Fruit fly (Drosophila melanogaster) whole organism, embryonic: ENCODE data around the gene CG15418.

Experiments
- Atf-2 ChIP-seq: fragments of 200-800 bp; sonication (Bioruptor generic); optimal IDR thresholded peaks from 2 replicates; lab custom pipeline; 2016; ENCODE audit warnings: missing biosample characterization, missing genetic modification characterization
- BEAF-32 ChIP-seq: fragments of 200-800 bp; sonication (Bioruptor generic); optimal IDR thresholded peaks from 3 replicates; lab custom pipeline; 2017; ENCODE audit warnings: missing biosample characterization, missing genetic modification characterization, mild to moderate bottlenecking, moderate library complexity, missing genetic modification reagents
- Bteb2 ChIP-seq: fragments of 200-800 bp; sonication (Bioruptor generic); optimal IDR thresholded peaks from 2 replicates; lab custom pipeline; 2016; ENCODE audit warnings: missing biosample characterization, missing genetic modification characterization
- CG11398 ChIP-seq: fragments of 200-800 bp; sonication (Bioruptor generic); optimal IDR thresholded peaks from 2 replicates; lab custom pipeline; 2016; ENCODE audit warnings: missing biosample characterization, missing genetic modification characterization
- CG11456 ChIP-seq: fragments of 200-800 bp; sonication (Bioruptor generic); IDR thresholded peaks from 3 replicates; pipeline ENCODE4 v1.3.6; 2022; ENCODE audit warnings: missing biosample characterization, missing genetic modification characterization
- CG12071 ChIP-seq: fragments of 200-800 bp; sonication (Bioruptor generic); optimal IDR thresholded peaks from 3 replicates; lab custom pipeline; 2018; ENCODE audit warnings: missing biosample characterization, mild to moderate bottlenecking, missing genetic modification characterization
- CG15073 ChIP-seq: fragments of 200-800 bp; sonication (Bioruptor generic); optimal IDR thresholded peaks from 2 replicates; lab custom pipeline; 2016; ENCODE audit warnings: missing biosample characterization, missing genetic modification characterization
- CG15479 ChIP-seq: fragments of 200-800 bp; sonication (Bioruptor generic); optimal IDR thresholded peaks from 3 replicates; lab custom pipeline; 2019; ENCODE audit warnings: missing biosample characterization, mild to moderate bottlenecking, missing genetic modification characterization, moderate library complexity
- CG1647 ChIP-seq: fragments of 200-800 bp; sonication (Bioruptor generic); optimal IDR thresholded peaks from 3 replicates; lab custom pipeline; 2016; ENCODE audit warnings: missing biosample characterization, missing genetic modification characterization
- CG17612 ChIP-seq: fragments of 200-800 bp; sonication (Bioruptor generic); IDR thresholded peaks from 2 replicates; pipeline ENCODE4 v1.3.6; 2022; ENCODE audit warnings: missing biosample characterization, missing genetic modification characterization
- CG17829 ChIP-seq: fragments of 200-800 bp; optimal IDR thresholded peaks from 2 replicates; lab custom pipeline; 2019; ENCODE audit warnings: missing biosample characterization, mild to moderate bottlenecking, missing genetic modification characterization, moderate library complexity
- CG1792 ChIP-seq: fragments of 200-800 bp; sonication (Bioruptor generic); optimal IDR thresholded peaks from 2 replicates; lab custom pipeline; 2016; ENCODE audit warnings: missing biosample characterization, missing genetic modification characterization
- CG31388 ChIP-seq: fragments of 200-800 bp; sonication (Bioruptor generic); optimal IDR thresholded peaks from 2 replicates; lab custom pipeline; 2016; ENCODE audit warnings: missing biosample characterization, missing genetic modification characterization
- CG3726 ChIP-seq: fragments of 200-800 bp; sonication (Bioruptor generic); IDR thresholded peaks from 3 replicates; pipeline ENCODE4, ENCODE4 v1.3.6; 2022; ENCODE audit warnings: missing biosample characterization, missing genetic modification characterization
- CG3995 ChIP-seq: fragments of 200-800 bp; sonication (Bioruptor generic); optimal IDR thresholded peaks from 3 replicates; lab custom pipeline; 2016; ENCODE audit warnings: missing biosample characterization, missing genetic modification characterization
- CG43689 ChIP-seq: fragments of 200-800 bp; sonication (Bioruptor generic); IDR thresholded peaks from 2 replicates; pipeline ENCODE4 v1.3.6; 2022; ENCODE audit warnings: missing biosample characterization, missing genetic modification characterization
- CG4820 ChIP-seq: fragments of 200-800 bp; sonication (Bioruptor generic); optimal IDR thresholded peaks from 3 replicates; lab custom pipeline; 2016; ENCODE audit warnings: missing biosample characterization, missing genetic modification characterization
- CG6791 ChIP-seq: fragments of 200-800 bp; sonication (Bioruptor generic); IDR thresholded peaks from 3 replicates; pipeline ENCODE4 v1.3.6; 2022; ENCODE audit warnings: missing biosample characterization, missing genetic modification characterization; ENCODE audit not compliant: partially characterized antibody
- CG7357 ChIP-seq: fragments of 200-800 bp; sonication (Bioruptor generic); IDR thresholded peaks from 3 replicates; pipeline ENCODE4 v1.3.6; 2022; ENCODE audit warnings: missing biosample characterization, missing genetic modification characterization
- CG7839 ChIP-seq: fragments of 200-800 bp; sonication (Bioruptor generic); optimal IDR thresholded peaks from 3 replicates; lab custom pipeline; 2018; ENCODE audit warnings: missing biosample characterization, mild to moderate bottlenecking, missing genetic modification characterization, moderate library complexity
- CG8290 ChIP-seq, 3 experiments: fragments of 200-800 bp; sonication (Bioruptor generic); optimal IDR thresholded peaks; 2 replicates each; lab custom pipeline; 2016 to 2019; ENCODE audit warnings: missing biosample characterization in 3 of 3, missing genetic modification characterization in 3 of 3, mild to moderate bottlenecking in 2 of 3, moderate library complexity in 1 of 3
- CG8478 ChIP-seq: fragments of >200 bp; optimal IDR thresholded peaks from 2 replicates; lab custom pipeline; 2018
- CG8944 ChIP-seq: fragments of 200-800 bp; sonication (Bioruptor generic); optimal IDR thresholded peaks from 3 replicates; lab custom pipeline; 2016; ENCODE audit warnings: missing biosample characterization, missing genetic modification characterization
- CG9797 ChIP-seq: fragments of 200-800 bp; sonication (Bioruptor generic); optimal IDR thresholded peaks from 3 replicates; lab custom pipeline; 2018; ENCODE audit warnings: missing biosample characterization, mild to moderate bottlenecking, missing genetic modification characterization
- Dll ChIP-seq: fragments of 200-800 bp; sonication (Bioruptor generic); IDR thresholded peaks from 4 replicates; pipeline ENCODE4 v1.3.6; 2022; ENCODE audit warnings: missing biosample characterization, missing genetic modification characterization; ENCODE audit not compliant: partially characterized antibody
- Dp ChIP-seq: fragments of 200-800 bp; sonication (Bioruptor generic); optimal IDR thresholded peaks from 2 replicates; lab custom pipeline; 2018; ENCODE audit warnings: missing biosample characterization, mild to moderate bottlenecking, missing genetic modification characterization, moderate library complexity
- Fer2 ChIP-seq: fragments of 200-800 bp; sonication (Bioruptor generic); optimal IDR thresholded peaks from 2 replicates; lab custom pipeline; 2018; ENCODE audit warnings: missing biosample characterization, mild to moderate bottlenecking, missing genetic modification characterization, moderate library complexity
- Hsf ChIP-seq: fragments of 200-800 bp; sonication (Bioruptor generic); optimal IDR thresholded peaks from 3 replicates; lab custom pipeline; 2016; ENCODE audit warnings: missing biosample characterization, missing genetic modification characterization
- Meics ChIP-seq: fragments of 200-800 bp; sonication (Bioruptor generic); optimal IDR thresholded peaks from 2 replicates; lab custom pipeline; 2017; ENCODE audit warnings: missing biosample characterization, mild to moderate bottlenecking, missing genetic modification characterization
- Mrtf ChIP-seq: fragments of 200-800 bp; sonication (Bioruptor generic); IDR thresholded peaks from 3 replicates; pipeline ENCODE4 v1.3.6; 2022; ENCODE audit warnings: missing biosample characterization, missing genetic modification characterization
- Poxn ChIP-seq: fragments of 200-800 bp; sonication (Bioruptor generic); IDR thresholded peaks from 2 replicates; pipeline ENCODE4 v1.3.6; 2022; ENCODE audit warnings: missing biosample characterization, missing genetic modification characterization
- Six4 ChIP-seq: fragments of 200-800 bp; sonication (Bioruptor generic); optimal IDR thresholded peaks from 2 replicates; lab custom pipeline; 2016; ENCODE audit warnings: missing biosample characterization, missing genetic modification characterization
- Sox100B ChIP-seq: fragments of 200-800 bp; sonication (Bioruptor generic); optimal IDR thresholded peaks from 3 replicates; lab custom pipeline; 2018; ENCODE audit warnings: missing biosample characterization, mild to moderate bottlenecking, missing genetic modification characterization
- Stat92E ChIP-seq, 3 experiments: fragments of >200 bp in 2 of 3; fragments of 200-800 bp in 1 of 3; sonication (Bioruptor generic) in 1 of 3; optimal IDR thresholded peaks; 2 replicates each; lab custom pipeline; 2017 to 2019; ENCODE audit warnings: missing biosample characterization in 3 of 3, missing genetic modification characterization in 3 of 3, mild to moderate bottlenecking in 1 of 3, moderate library complexity in 1 of 3
- fd64A ChIP-seq: fragments of 200-800 bp; sonication (Bioruptor generic); optimal IDR thresholded peaks from 3 replicates; lab custom pipeline; 2018; ENCODE audit warnings: missing biosample characterization, mild to moderate bottlenecking, missing genetic modification characterization
- gem ChIP-seq: fragments of 200-800 bp; sonication (Bioruptor generic); optimal IDR thresholded peaks from 2 replicates; lab custom pipeline; 2019; ENCODE audit warnings: missing biosample characterization, mild to moderate bottlenecking, missing genetic modification characterization, moderate library complexity
- gfzf ChIP-seq: fragments of 200-800 bp; sonication (Bioruptor generic); optimal IDR thresholded peaks from 2 replicates; lab custom pipeline; 2016; ENCODE audit warnings: missing biosample characterization, mild to moderate bottlenecking, missing genetic modification characterization, moderate library complexity
- gsb-n ChIP-seq: fragments of 200-800 bp; sonication (Bioruptor generic); optimal IDR thresholded peaks from 3 replicates; lab custom pipeline; 2018; ENCODE audit warnings: missing biosample characterization, mild to moderate bottlenecking, missing genetic modification characterization
- her ChIP-seq: fragments of 200-800 bp; sonication (Bioruptor generic); optimal IDR thresholded peaks from 2 replicates; lab custom pipeline; 2016; ENCODE audit warnings: missing biosample characterization, missing genetic modification characterization
- kni ChIP-seq: fragments of 200-800 bp; sonication (Bioruptor generic); optimal IDR thresholded peaks from 3 replicates; lab custom pipeline; 2017; ENCODE audit warnings: mild to moderate bottlenecking, missing biosample characterization, missing genetic modification reagents, missing genetic modification characterization
- pfk ChIP-seq: fragments of 200-800 bp; sonication (Bioruptor generic); optimal IDR thresholded peaks from 2 replicates; lab custom pipeline; 2018; ENCODE audit warnings: missing biosample characterization, mild to moderate bottlenecking, missing genetic modification characterization, moderate library complexity
- pita ChIP-seq: fragments of 200-800 bp; sonication (Bioruptor generic); optimal IDR thresholded peaks from 2 replicates; lab custom pipeline; 2017; ENCODE audit warnings: missing biosample characterization, mild to moderate bottlenecking, missing genetic modification characterization
- prd ChIP-seq, 3 experiments: fragments of >200 bp in 2 of 3; fragments of 200-800 bp in 1 of 3; sonication (Bioruptor generic) in 1 of 3; optimal IDR thresholded peaks in 2 of 3; IDR thresholded peaks in 1 of 3; 2 replicates in 2 of 3; 3 replicates in 1 of 3; pipeline versions ENCODE4 v1.3.6 to Lab custom; 2017 to 2022; ENCODE audit warnings: missing biosample characterization in 1 of 3, missing genetic modification characterization in 1 of 3
- salm ChIP-seq: fragments of 200-800 bp; sonication (Bioruptor generic); optimal IDR thresholded peaks from 2 replicates; lab custom pipeline; 2018; ENCODE audit warnings: missing biosample characterization, mild to moderate bottlenecking, missing genetic modification characterization
- slbo ChIP-seq: fragments of 200-800 bp; sonication (Bioruptor generic); IDR thresholded peaks from 2 replicates; pipeline ENCODE4 v1.3.6; 2022; ENCODE audit warnings: missing biosample characterization, missing genetic modification characterization
- sna ChIP-seq: fragments of 200-800 bp; sonication (Bioruptor generic); IDR thresholded peaks from 2 replicates; pipeline ENCODE4 v1.3.6; 2022; ENCODE audit warnings: missing biosample characterization, missing genetic modification characterization; ENCODE audit not compliant: partially characterized antibody
- sr ChIP-seq: fragments of 200-800 bp; sonication (Bioruptor generic); IDR thresholded peaks from 3 replicates; pipeline ENCODE4 v1.3.6; 2022; ENCODE audit warnings: missing biosample characterization, missing genetic modification characterization
- unc-4 ChIP-seq: fragments of 200-800 bp; sonication (Bioruptor generic); IDR thresholded peaks from 2 replicates; pipeline ENCODE4 v1.3.6; 2022; ENCODE audit warnings: missing biosample characterization, missing genetic modification characterization; ENCODE audit not compliant: partially characterized antibody
- zfh1 ChIP-seq: fragments of 200-800 bp; sonication (Bioruptor generic); IDR thresholded peaks from 3 replicates; pipeline ENCODE4 v1.3.6; 2022; ENCODE audit warnings: missing biosample characterization, missing genetic modification characterization
- zfh2 ChIP-seq: fragments of 200-800 bp; sonication (Bioruptor generic); optimal IDR thresholded peaks from 2 replicates; lab custom pipeline; 2016; ENCODE audit warnings: missing biosample characterization, missing genetic modification characterization

CG15418 gene

dm6 chr2L:3618818-3619362 lies 2.6 kb downstream of the CG15418 start, which contains the start of gene Ugt36A1 (continued):
- TF ChIP-seq Dp (GFP tag; lab: Kevin White, UChicago) (peak; percentile 92), CG31388 (GFP tag; lab: Kevin White, UChicago) (no peak), CG17829 (tag; lab: Kevin White, UChicago) (no peak), CG12071 (GFP tag; lab: Kevin White, UChicago) (no peak), sna (GFP tag; lab: Robert Waterston, UW) (peak; percentile 91), her (no peak), sr (GFP tag; lab: Robert Waterston, UW) (no peak), Atf-2 (GFP tag; lab: Kevin White, UChicago) (no peak), Mrtf (GFP tag; lab: Robert Waterston, UW) (no peak), CG11456 (GFP tag; lab: Robert Waterston, UW) (no peak), CG1792 (no peak), gfzf (GFP tag; lab: Kevin White, UChicago) (no peak), pfk (no peak), CG3726 (GFP tag; lab: Robert Waterston, UW) (no peak), CG43689 (no peak), Sox100B (GFP tag; lab: Kevin White, UChicago) (no peak), Stat92E (GFP tag; optimal IDR thresholded peaks at IDR 0.05; lab: Kevin White, UChicago) (peak in 1 of 3 experiments; percentile 26), CG8290 (GFP tag; optimal IDR thresholded peaks at IDR 0.05; lab: Kevin White, UChicago) (no peak), CG8290 (tag; optimal IDR thresholded peaks at IDR 0.05; lab: Kevin White, UChicago) (no peak), gsb-n (no peak), CG1647 (GFP tag; lab: Kevin White, UChicago) (no peak), salm (tag; lab: Kevin White, UChicago) (no peak), CG15073 (GFP tag; lab: Kevin White, UChicago) (no peak), pita (no peak), unc-4 (GFP tag; lab: Robert Waterston, UW) (peak; percentile 81), CG7839 (tag; lab: Kevin White, UChicago) (no peak), CG17612 (no peak), CG6791 (GFP tag; lab: Robert Waterston, UW) (peak; percentile 81), zfh1 (no peak), fd64A (GFP tag; lab: Kevin White, UChicago) (no peak), kni (GFP tag; lab: Kevin White, UChicago) (no peak), Poxn (GFP tag; lab: Robert Waterston, UW) (no peak), Fer2 (tag; lab: Kevin White, UChicago) (no peak), Dll (peak; percentile 94), CG7357 (GFP tag; lab: Robert Waterston, UW) (no peak), Hsf (GFP tag; lab: Kevin White, UChicago) (no peak), CG11398 (GFP tag; lab: Kevin White, UChicago) (no peak), CG4820 (no peak), CG8944 (GFP tag; lab: Kevin White, UChicago) (no peak), CG15479 (GFP tag; lab: Kevin White, UChicago) (peak; percentile 77), CG8478 (no peak), CG9797 (GFP tag; lab: Kevin White, UChicago) (no peak), Six4 (GFP tag; lab: Kevin White, UChicago) (no peak), gem (tag; lab: Kevin White, UChicago) (no peak), BEAF-32 (peak; percentile 79), zfh2 (GFP tag; lab: Kevin White, UChicago) (no peak), Meics (GFP tag; lab: Kevin White, UChicago) (no peak), Bteb2 (GFP tag; lab: Kevin White, UChicago) (no peak), prd (optimal IDR thresholded peaks at IDR 0.05; lab: Kevin White, UChicago) (no peak), prd (GFP tag; IDR thresholded peaks at IDR 0.05; lab: Robert Waterston, UW) (no peak), CG3995 (no peak), slbo (no peak)
